Fruit fly (Drosophila melanogaster) whole organism: ENCODE results near the gene lectin-37Da.

Experiments
- CG8478 ChIP-seq: fragments of >200 bp; optimal IDR thresholded peaks from 2 replicates; lab custom pipeline; 2018; ENCODE audit warnings: inconsistent platforms
- Dll ChIP-seq: fragments of >200 bp; optimal IDR thresholded peaks from 2 replicates; lab custom pipeline; 2017
- EcR ChIP-seq, 2 experiments: fragments of >200 bp; optimal IDR thresholded peaks; 2 replicates each; lab custom pipeline; 2017; ENCODE audit warnings: missing biosample characterization in 2 of 2, missing genetic modification characterization in 2 of 2, missing genetic modification reagents in 2 of 2
- pan ChIP-seq: fragments of >200 bp; optimal IDR thresholded peaks from 2 replicates; lab custom pipeline; 2017
- psq ChIP-seq: fragments of >200 bp; optimal IDR thresholded peaks from 2 replicates; lab custom pipeline; 2017
- usp ChIP-seq: fragments of >200 bp; optimal IDR thresholded peaks from 2 replicates; lab custom pipeline; 2017; ENCODE audit warnings: missing biosample characterization, missing genetic modification characterization, mixed read lengths

DNA sequence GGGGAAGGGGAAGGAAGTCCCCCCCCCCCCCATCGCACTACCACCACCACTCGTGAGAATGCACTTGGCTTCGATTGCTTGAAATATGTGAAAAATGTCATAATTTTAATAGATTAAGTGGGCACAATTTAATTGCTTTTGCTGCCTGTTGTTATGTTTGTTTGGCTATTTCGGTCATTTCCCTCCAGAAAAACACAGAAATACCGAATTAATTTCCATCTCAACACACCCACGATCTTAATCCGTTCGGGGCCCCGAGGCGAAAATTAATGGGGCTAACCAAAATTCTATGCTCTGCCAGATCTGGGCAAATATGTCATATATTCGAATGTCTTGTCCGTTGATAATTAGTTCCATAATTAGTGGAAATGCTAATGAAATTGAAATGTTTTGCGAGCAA, 4.5 kb downstream of the lectin-37Da start:
- TF ChIP-seq EcR (GFP tag; optimal IDR thresholded peaks at IDR 0.05; lab: Kevin White, UChicago) (no peak), psq (no peak), CG8478 (lab: Kevin White, UChicago) (no peak), Dll (lab: Kevin White, UChicago) (no peak), pan (no peak), usp (no peak)
